Worm (Caenorhabditis elegans) whole organism, young adult: ENCODE measurements around the gene F29B9.12.
"Not testable (repeated sequence)": the region's sequence is repeated elsewhere in the genome, so short reads cannot be mapped to it uniquely, and the experiment has no call there.

Experiments
- ama-1 ChIP-seq, 3 experiments: fragments of 150-350 bp in 1 of 3; sonication (generic microtip) in 2 of 3; optimal IDR thresholded peaks; 2 replicates each; lab custom pipeline; 2014 to 2018; ENCODE audit warnings: missing biosample characterization in 2 of 3, missing genetic modification characterization in 2 of 3, missing genetic modification reagents in 2 of 3
- aptf-3 ChIP-seq: fragments of 200-800 bp; sonication (Bioruptor generic); IDR thresholded peaks from 2 replicates; pipeline ENCODE4 v1.3.6; 2022; ENCODE audit warnings: missing genetic modification characterization, missing compliant biosample characterization
- lin-35 ChIP-seq, 3 experiments: fragments of 150-350 bp in 2 of 3; sonication (generic microtip) in 1 of 3; optimal IDR thresholded peaks; 2 replicates each; lab custom pipeline; 2014 to 2018; ENCODE audit warnings: missing biosample characterization in 3 of 3, missing genetic modification characterization in 3 of 3, missing genetic modification reagents in 3 of 3
- mes-4 ChIP-seq: sonication (generic microtip); optimal IDR thresholded peaks from 2 replicates; lab custom pipeline; 2016; ENCODE audit warnings: missing genotype, missing genetic modification characterization, missing compliant biosample characterization
- nfya-1 ChIP-seq: sonication (generic microtip); optimal IDR thresholded peaks from 2 replicates; lab custom pipeline; 2017; ENCODE audit warnings: antibody characterized with exemption, missing compliant biosample characterization, missing genetic modification characterization, borderline replicate concordance; ENCODE audit not compliant: insufficient read depth
- pha-4 ChIP-seq: fragments of 150-350 bp; sonication (generic microtip); optimal IDR thresholded peaks from 2 replicates; lab custom pipeline; 2014; ENCODE audit warnings: missing biosample characterization, missing genetic modification reagents, missing genetic modification characterization
- tbx-9 ChIP-seq: sonication (generic microtip); optimal IDR thresholded peaks from 2 replicates; lab custom pipeline; 2016; ENCODE audit warnings: borderline replicate concordance, missing genetic modification characterization, inconsistent platforms, missing compliant biosample characterization

- TF ChIP-seq tbx-9 (tag; lab: Kevin White, UChicago); lin-35 (GFP tag; optimal IDR thresholded peaks at IDR 0.05; lab: Kevin White, UChicago); mes-4; aptf-3; pha-4 (tag; lab: Kevin White, UChicago); nfya-1; ama-1 (optimal IDR thresholded peaks at IDR 0.05; lab: Kevin White, UChicago); ama-1 (GFP tag; optimal IDR thresholded peaks at IDR 0.05; lab: Kevin White, UChicago): not testable (repeated sequence)
These were observed 46.4 kb downstream of the F29B9.12 start, which contains the start of gene miro-1 for ce11 chrIV:4715785-4716184.
